Worm (Caenorhabditis elegans) whole organism, L2 larva: ENCODE measurements around the gene F26F12.4.

ENCODE experiments used
- aly-2 ChIP-seq: fragments of 150-350 bp; optimal IDR thresholded peaks from 2 replicates; lab custom pipeline; 2014; ENCODE audit warnings: missing biosample characterization, missing genetic modification characterization
- blmp-1 ChIP-seq: sonication (generic microtip); optimal IDR thresholded peaks from 2 replicates; lab custom pipeline; 2017; ENCODE audit warnings: missing genetic modification characterization, mild to moderate bottlenecking, missing compliant biosample characterization, antibody characterized with exemption, moderate library complexity; ENCODE audit not compliant: insufficient read depth
- elt-3 ChIP-seq: sonication (generic microtip); optimal IDR thresholded peaks from 2 replicates; lab custom pipeline; 2017; ENCODE audit warnings: missing biosample characterization, missing genetic modification characterization
- fos-1 ChIP-seq: fragments of 150-350 bp; optimal IDR thresholded peaks from 2 replicates; lab custom pipeline; 2014; ENCODE audit warnings: missing biosample characterization, missing genetic modification characterization
- nhr-129 ChIP-seq: fragments of 150-350 bp; optimal IDR thresholded peaks from 2 replicates; lab custom pipeline; 2014; ENCODE audit warnings: missing biosample characterization, missing genetic modification characterization

DNA sequence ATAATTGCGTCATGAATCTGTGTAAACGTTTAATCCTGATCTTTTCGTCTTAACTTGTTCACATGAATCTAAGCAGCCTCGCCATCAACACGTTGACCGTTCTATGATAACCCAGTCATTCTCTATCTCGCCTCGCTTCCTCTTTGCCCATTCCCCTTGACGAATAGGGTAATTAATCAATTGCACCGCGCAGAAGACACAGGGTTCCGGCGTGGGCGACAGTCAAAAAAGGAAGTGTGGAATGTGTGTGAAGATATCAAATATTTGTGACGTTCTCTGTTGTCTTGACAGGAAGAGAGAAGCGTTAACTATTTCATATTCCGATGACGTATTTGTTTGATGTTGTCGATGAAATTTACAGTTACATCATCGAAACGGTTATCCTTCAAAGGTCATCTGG is 36.3 kb downstream of the F26F12.4 start:
- TF ChIP-seq fos-1 (peak; percentile 12), aly-2 (tag; lab: Kevin White, UChicago) (no peak), nhr-129 (peak; percentile 33), blmp-1 (tag; lab: Kevin White, UChicago) (peak; percentile 70), elt-3 (tag; lab: Kevin White, UChicago) (no peak)
